Fruit fly (Drosophila melanogaster) whole organism, embryonic: ENCODE measurements around the gene CG6749.

Experiments
- CG11085 ChIP-seq: fragments of 200-800 bp; sonication (Bioruptor generic); IDR thresholded peaks from 2 replicates; pipeline ENCODE4 v1.3.6; 2022; ENCODE audit warnings: missing biosample characterization, missing genetic modification characterization
- CG12391 ChIP-seq: fragments of 200-800 bp; sonication (Bioruptor generic); optimal IDR thresholded peaks from 3 replicates; lab custom pipeline; 2018; ENCODE audit warnings: missing biosample characterization, mild to moderate bottlenecking, missing genetic modification characterization, moderate library complexity
- CG12744 ChIP-seq: fragments of 200-800 bp; sonication (Bioruptor generic); optimal IDR thresholded peaks from 2 replicates; lab custom pipeline; 2016; ENCODE audit warnings: missing biosample characterization, missing genetic modification characterization
- CG1792 ChIP-seq: fragments of 200-800 bp; sonication (Bioruptor generic); optimal IDR thresholded peaks from 2 replicates; lab custom pipeline; 2016; ENCODE audit warnings: missing biosample characterization, missing genetic modification characterization
- CG2116 ChIP-seq: fragments of 200-800 bp; sonication (Bioruptor generic); optimal IDR thresholded peaks from 3 replicates; lab custom pipeline; 2018; ENCODE audit warnings: missing biosample characterization, mild to moderate bottlenecking, missing genetic modification characterization
- CG2875 ChIP-seq: fragments of 200-800 bp; sonication (Bioruptor generic); optimal IDR thresholded peaks from 2 replicates; lab custom pipeline; 2017; ENCODE audit warnings: missing biosample characterization, mild to moderate bottlenecking, missing genetic modification characterization, missing genetic modification reagents
- CG3281 ChIP-seq: fragments of 200-800 bp; sonication (Bioruptor generic); optimal IDR thresholded peaks from 3 replicates; lab custom pipeline; 2017; ENCODE audit warnings: missing biosample characterization, mild to moderate bottlenecking, missing genetic modification characterization
- CG4707 ChIP-seq: fragments of 200-800 bp; sonication (Bioruptor generic); optimal IDR thresholded peaks from 2 replicates; lab custom pipeline; 2018; ENCODE audit warnings: missing biosample characterization, mild to moderate bottlenecking, missing genetic modification characterization, moderate library complexity
- CG7271 ChIP-seq: fragments of 200-800 bp; sonication (Bioruptor generic); optimal IDR thresholded peaks from 2 replicates; lab custom pipeline; 2018; ENCODE audit warnings: missing biosample characterization, mild to moderate bottlenecking, missing genetic modification characterization, moderate library complexity
- CG7745 ChIP-seq: fragments of 200-800 bp; sonication (Bioruptor generic); optimal IDR thresholded peaks from 2 replicates; lab custom pipeline; 2018; ENCODE audit warnings: missing biosample characterization, mild to moderate bottlenecking, missing genetic modification characterization, moderate library complexity
- CG9437 ChIP-seq: fragments of 200-800 bp; sonication (Bioruptor generic); optimal IDR thresholded peaks from 2 replicates; lab custom pipeline; 2018; ENCODE audit warnings: missing biosample characterization, mild to moderate bottlenecking, missing genetic modification characterization
- CHES-1-like ChIP-seq: fragments of 200-800 bp; sonication (Bioruptor generic); optimal IDR thresholded peaks from 2 replicates; lab custom pipeline; 2016; ENCODE audit warnings: missing biosample characterization, missing genetic modification characterization
- Dad ChIP-seq: fragments of 200-800 bp; sonication (Bioruptor generic); optimal IDR thresholded peaks from 3 replicates; lab custom pipeline; 2016; ENCODE audit warnings: missing biosample characterization, missing genetic modification characterization
- Deaf1 ChIP-seq: fragments of 200-800 bp; optimal IDR thresholded peaks from 3 replicates; lab custom pipeline; 2019; ENCODE audit warnings: missing biosample characterization, mild to moderate bottlenecking, missing genetic modification characterization, moderate library complexity
- Fer3 ChIP-seq: fragments of 200-800 bp; sonication (Bioruptor generic); optimal IDR thresholded peaks from 2 replicates; lab custom pipeline; 2018; ENCODE audit warnings: missing biosample characterization, mild to moderate bottlenecking, missing genetic modification characterization, moderate library complexity
- Gsc ChIP-seq: fragments of 200-800 bp; sonication (Bioruptor generic); IDR thresholded peaks from 2 replicates; pipeline ENCODE4 v1.3.6; 2022; ENCODE audit warnings: missing biosample characterization, missing genetic modification characterization
- H2.0 ChIP-seq: fragments of 200-800 bp; sonication (Bioruptor generic); IDR thresholded peaks from 2 replicates; pipeline ENCODE4 v1.3.6; 2022; ENCODE audit warnings: missing biosample characterization, missing genetic modification characterization
- Hr3 ChIP-seq: fragments of 200-800 bp; sonication (Bioruptor generic); optimal IDR thresholded peaks from 3 replicates; lab custom pipeline; 2016; ENCODE audit warnings: missing biosample characterization, missing genetic modification characterization
- Opbp ChIP-seq: fragments of 200-800 bp; sonication (Bioruptor generic); IDR thresholded peaks from 3 replicates; pipeline ENCODE4 v1.3.6; 2022; ENCODE audit warnings: missing biosample characterization, missing genetic modification characterization; ENCODE audit not compliant: partially characterized antibody
- Optix ChIP-seq: fragments of 200-800 bp; sonication (Bioruptor generic); IDR thresholded peaks from 3 replicates; pipeline ENCODE4 v1.3.6; 2022; ENCODE audit warnings: missing biosample characterization, missing genetic modification characterization
- Side ChIP-seq: fragments of 200-800 bp; sonication (Bioruptor generic); optimal IDR thresholded peaks from 2 replicates; lab custom pipeline; 2016; ENCODE audit warnings: missing biosample characterization, missing genetic modification characterization
- Xrp1 ChIP-seq: fragments of 200-800 bp; sonication (Bioruptor generic); IDR thresholded peaks from 2 replicates; pipeline ENCODE4 v1.3.6; 2022; ENCODE audit warnings: missing biosample characterization, missing genetic modification characterization
- al ChIP-seq: fragments of 200-800 bp; sonication (Bioruptor generic); IDR thresholded peaks from 2 replicates; pipeline ENCODE4 v1.3.6; 2022; ENCODE audit warnings: missing biosample characterization, missing genetic modification characterization
- amos ChIP-seq: fragments of 200-800 bp; sonication (Bioruptor generic); IDR thresholded peaks from 2 replicates; pipeline ENCODE4 v1.3.6; 2022; ENCODE audit warnings: missing biosample characterization, missing genetic modification characterization; ENCODE audit not compliant: partially characterized antibody
- cg ChIP-seq: fragments of 200-800 bp; sonication (Bioruptor generic); optimal IDR thresholded peaks from 3 replicates; lab custom pipeline; 2019; ENCODE audit warnings: missing biosample characterization, mild to moderate bottlenecking, missing genetic modification characterization, moderate library complexity
- ci ChIP-seq: fragments of 200-800 bp; sonication (Bioruptor generic); IDR thresholded peaks from 3 replicates; pipeline ENCODE4 v1.3.6; 2022; ENCODE audit warnings: missing biosample characterization, missing genetic modification characterization
- crc ChIP-seq: fragments of 200-800 bp; sonication (Bioruptor generic); optimal IDR thresholded peaks from 2 replicates; lab custom pipeline; 2016; ENCODE audit warnings: missing biosample characterization, missing genetic modification characterization
- crol ChIP-seq: fragments of 200-800 bp; sonication (Bioruptor generic); IDR thresholded peaks from 2 replicates; pipeline ENCODE4 v1.3.6; 2022; ENCODE audit warnings: missing biosample characterization, missing genetic modification characterization
- dan ChIP-seq: fragments of 200-800 bp; sonication (Bioruptor generic); IDR thresholded peaks from 2 replicates; pipeline ENCODE4 v1.3.6; 2022; ENCODE audit warnings: missing biosample characterization, missing genetic modification characterization
- exex ChIP-seq: fragments of 200-800 bp; sonication (Bioruptor generic); optimal IDR thresholded peaks from 4 replicates; lab custom pipeline; 2018; ENCODE audit warnings: missing biosample characterization, mild to moderate bottlenecking, missing genetic modification characterization, moderate library complexity
- grn ChIP-seq: fragments of 200-800 bp; sonication (Bioruptor generic); optimal IDR thresholded peaks from 3 replicates; lab custom pipeline; 2017; ENCODE audit warnings: missing biosample characterization, missing genetic modification characterization
- ham ChIP-seq: fragments of 200-800 bp; sonication (Bioruptor generic); IDR thresholded peaks from 2 replicates; pipeline ENCODE4 v1.3.6; 2022; ENCODE audit warnings: missing biosample characterization, missing genetic modification characterization
- kah ChIP-seq: fragments of 200-800 bp; sonication (Bioruptor generic); optimal IDR thresholded peaks from 2 replicates; lab custom pipeline; 2018; ENCODE audit warnings: missing biosample characterization, mild to moderate bottlenecking, missing genetic modification characterization
- mld ChIP-seq: fragments of 200-800 bp; sonication (Bioruptor generic); IDR thresholded peaks from 3 replicates; pipeline ENCODE4 v1.3.6; 2022; ENCODE audit warnings: missing biosample characterization, missing genetic modification characterization; ENCODE audit not compliant: partially characterized antibody
- oc ChIP-seq: fragments of 200-800 bp; sonication (Bioruptor generic); optimal IDR thresholded peaks from 2 replicates; lab custom pipeline; 2018; ENCODE audit warnings: missing biosample characterization, mild to moderate bottlenecking, missing genetic modification characterization, moderate library complexity
- onecut ChIP-seq: fragments of 200-800 bp; sonication (Bioruptor generic); IDR thresholded peaks from 2 replicates; pipeline ENCODE4 v1.3.6; 2022; ENCODE audit warnings: missing biosample characterization, missing genetic modification characterization
- pb ChIP-seq: fragments of 200-800 bp; sonication (Bioruptor generic); optimal IDR thresholded peaks from 3 replicates; lab custom pipeline; 2016; ENCODE audit warnings: missing biosample characterization, missing genetic modification characterization
- pfk ChIP-seq: fragments of 200-800 bp; sonication (Bioruptor generic); optimal IDR thresholded peaks from 2 replicates; lab custom pipeline; 2018; ENCODE audit warnings: missing biosample characterization, mild to moderate bottlenecking, missing genetic modification characterization, moderate library complexity
- repo ChIP-seq: fragments of 200-800 bp; sonication (Bioruptor generic); optimal IDR thresholded peaks from 2 replicates; lab custom pipeline; 2016; ENCODE audit warnings: missing biosample characterization, missing genetic modification characterization
- sens ChIP-seq: fragments of 200-800 bp; sonication (Bioruptor generic); peaks from one replicate; lab custom pipeline; 2016; ENCODE audit warnings: missing biosample characterization, missing genetic modification characterization
- sqz ChIP-seq: fragments of 200-800 bp; sonication (Bioruptor generic); optimal IDR thresholded peaks from 3 replicates; lab custom pipeline; 2018; ENCODE audit warnings: missing biosample characterization, mild to moderate bottlenecking, missing genetic modification characterization
- sr ChIP-seq: fragments of 200-800 bp; sonication (Bioruptor generic); IDR thresholded peaks from 3 replicates; pipeline ENCODE4 v1.3.6; 2022; ENCODE audit warnings: missing biosample characterization, missing genetic modification characterization
- ssp ChIP-seq: fragments of 200-800 bp; sonication (Bioruptor generic); IDR thresholded peaks from 2 replicates; pipeline ENCODE4 v1.3.6; 2022; ENCODE audit warnings: missing biosample characterization, missing genetic modification characterization
- sug ChIP-seq: fragments of 200-800 bp; optimal IDR thresholded peaks from 2 replicates; lab custom pipeline; 2019; ENCODE audit warnings: missing biosample characterization, mild to moderate bottlenecking, missing genetic modification characterization, moderate library complexity
- tna ChIP-seq: fragments of 200-800 bp; sonication (Bioruptor generic); IDR thresholded peaks from 2 replicates; pipeline ENCODE4 v1.3.6; 2022; ENCODE audit warnings: missing biosample characterization, missing genetic modification characterization; ENCODE audit not compliant: partially characterized antibody
- trh ChIP-seq: fragments of 200-800 bp; sonication (Bioruptor generic); optimal IDR thresholded peaks from 2 replicates; lab custom pipeline; 2016; ENCODE audit warnings: missing biosample characterization, missing genetic modification characterization
- ttk ChIP-seq: fragments of 200-800 bp; sonication (Bioruptor generic); IDR thresholded peaks from 2 replicates; pipeline ENCODE4 v2.1.2; 2022; ENCODE audit warnings: missing biosample characterization, missing genetic modification characterization
- vfl ChIP-seq: fragments of 200-800 bp; sonication (Bioruptor generic); optimal IDR thresholded peaks from 2 replicates; lab custom pipeline; 2016; ENCODE audit warnings: missing biosample characterization, missing genetic modification characterization
- zen2 ChIP-seq: fragments of 200-800 bp; sonication (Bioruptor generic); IDR thresholded peaks from 3 replicates; pipeline ENCODE4 v1.3.6; 2022; ENCODE audit warnings: missing biosample characterization, missing genetic modification characterization; ENCODE audit not compliant: partially characterized antibody
- zfh1 ChIP-seq: fragments of 200-800 bp; sonication (Bioruptor generic); IDR thresholded peaks from 3 replicates; pipeline ENCODE4 v1.3.6; 2022; ENCODE audit warnings: missing biosample characterization, missing genetic modification characterization

The CG6749 gene

dm6 chr3L:9692892-9693551 lies 40.6 kb downstream of the CG6749 start (continued):
- peak; percentile 86 for TF ChIP-seq CG2875
- TF ChIP-seq grn: peak; percentile 62
- TF ChIP-seq exex (tag; lab: Kevin White, UChicago): peak; percentile 75
- TF ChIP-seq zfh1 (GFP tag; lab: Robert Waterston, UW): peak; percentile 69; the same call in 2 of the 3 replicates
- peak; percentile 85 for TF ChIP-seq onecut
- no peak for TF ChIP-seq CG7271 (tag; lab: Kevin White, UChicago)
- TF ChIP-seq tna (GFP tag; lab: Robert Waterston, UW): no peak
- TF ChIP-seq CG12391 (tag; lab: Kevin White, UChicago): peak; percentile 97
- TF ChIP-seq dan (GFP tag; lab: Robert Waterston, UW): peak; percentile 63; the same call in 1 of the 2 replicates
- peak; percentile 100 for TF ChIP-seq sens
- TF ChIP-seq Hr3 (GFP tag; lab: Kevin White, UChicago): peak; percentile 97
- TF ChIP-seq ttk (GFP tag; lab: Robert Waterston, UW): peak; percentile 84
- no peak for TF ChIP-seq CG7745
- peak; percentile 86 for TF ChIP-seq al
- TF ChIP-seq H2.0 (GFP tag; lab: Robert Waterston, UW): peak; percentile 88
- TF ChIP-seq ssp: peak; percentile 87
- peak; percentile 93 for TF ChIP-seq crc (GFP tag; lab: Kevin White, UChicago)
- TF ChIP-seq Side (GFP tag; lab: Kevin White, UChicago): peak; percentile 97
- peak; percentile 81 for TF ChIP-seq Deaf1 (tag; lab: Kevin White, UChicago)
- peak; percentile 84 for TF ChIP-seq ci
- no peak for TF ChIP-seq zen2 (GFP tag; lab: Robert Waterston, UW)
- peak; percentile 93 for TF ChIP-seq vfl
- TF ChIP-seq Optix (GFP tag; lab: Robert Waterston, UW): peak; percentile 86
- peak; percentile 63 for TF ChIP-seq CG4707
- TF ChIP-seq sr (GFP tag; lab: Robert Waterston, UW): peak; percentile 56; the same call in 1 of the 3 replicates
- TF ChIP-seq CG2116 (GFP tag; lab: Kevin White, UChicago): peak; percentile 78
- TF ChIP-seq sqz (GFP tag; lab: Kevin White, UChicago): peak; percentile 87
- TF ChIP-seq pb: peak; percentile 96
- peak; percentile 95 for TF ChIP-seq CG9437 (GFP tag; lab: Kevin White, UChicago)
- peak; percentile 92 for TF ChIP-seq repo (GFP tag; lab: Kevin White, UChicago)
- TF ChIP-seq Fer3 (tag; lab: Kevin White, UChicago): peak; percentile 90
- TF ChIP-seq kah (GFP tag; lab: Kevin White, UChicago): no peak
- TF ChIP-seq Opbp: no peak
- peak; percentile 33 for TF ChIP-seq oc (tag; lab: Kevin White, UChicago)
- TF ChIP-seq crol: no peak; the same call in 1 of the 2 replicates
- TF ChIP-seq CHES-1-like (GFP tag; lab: Kevin White, UChicago): peak; percentile 97
- peak; percentile 33 for TF ChIP-seq cg (GFP tag; lab: Kevin White, UChicago)
- TF ChIP-seq mld (GFP tag; lab: Robert Waterston, UW): no peak
- TF ChIP-seq CG3281 (GFP tag; lab: Kevin White, UChicago): peak; percentile 97
- no peak for TF ChIP-seq amos (GFP tag; lab: Robert Waterston, UW)
- no peak for TF ChIP-seq pfk (GFP tag; lab: Kevin White, UChicago)
- peak; percentile 93 for TF ChIP-seq CG12744
- TF ChIP-seq CG1792: peak; percentile 91
- TF ChIP-seq Xrp1 (GFP tag; lab: Robert Waterston, UW): peak; percentile 89
- TF ChIP-seq trh (GFP tag; lab: Kevin White, UChicago): peak; percentile 89
- peak; percentile 97 for TF ChIP-seq Dad
- peak; percentile 66; the same call in 1 of the 2 replicates for TF ChIP-seq ham (GFP tag; lab: Robert Waterston, UW)
- TF ChIP-seq CG11085 (GFP tag; lab: Robert Waterston, UW): 0 out of 2 replicates have a peak, but pooled peaks have one; percentile 53
- peak; percentile 64 for TF ChIP-seq sug
- peak; percentile 81 for TF ChIP-seq Gsc (GFP tag; lab: Robert Waterston, UW)
